Comparison of ENCODE assay signal across 1 fruit fly cellular context in genomic region chr3R:30912402-30912801, dm6.
TF ChIP-seq lines count a peak whose summit lies in the region.

Gene Ptx1, plus strand, starts transcription at chr3R:30912754.

TF ChIP-seq in whole organism, embryonic, 481 proteins besides CTCF, POLR2A, EP300 and RAD21 (continued from another document and continues in another):
- no peak for TF ChIP-seq pb (GFP tag; optimal IDR thresholded peaks at IDR 0.05; lab: Kevin White, UChicago)
- no peak for TF ChIP-seq NFAT (GFP tag; IDR thresholded peaks at IDR 0.05; lab: Robert Waterston, UW)
- no peak for TF ChIP-seq Neu2 (GFP tag; optimal IDR thresholded peaks at IDR 0.05; lab: Kevin White, UChicago; ENCODE audit: borderline replicate concordance)
- TF ChIP-seq bowl (GFP tag; IDR thresholded peaks at IDR 0.05; lab: Robert Waterston, UW) = no peak; the same call in 1 of the 2 replicates
- TF ChIP-seq ash1 (GFP tag; optimal IDR thresholded peaks at IDR 0.05; lab: Kevin White, UChicago) = peak; percentile 44
- no peak for TF ChIP-seq gsb (GFP tag; IDR thresholded peaks at IDR 0.05; lab: Robert Waterston, UW)
- no peak for TF ChIP-seq CG10565 (GFP tag; optimal IDR thresholded peaks at IDR 0.05; lab: Kevin White, UChicago)
- peak; percentile 92 for TF ChIP-seq Nf-YA (GFP tag; IDR thresholded peaks at IDR 0.05; lab: Robert Waterston, UW)
- TF ChIP-seq trh (GFP tag; optimal IDR thresholded peaks at IDR 0.05; lab: Kevin White, UChicago) = no peak
- TF ChIP-seq CG6689 (GFP tag; IDR thresholded peaks at IDR 0.05; lab: Robert Waterston, UW) = no peak
- TF ChIP-seq CG17568 (GFP tag; optimal IDR thresholded peaks at IDR 0.05; lab: Kevin White, UChicago) = no peak
- TF ChIP-seq CG3726 (GFP tag; IDR thresholded peaks at IDR 0.05; lab: Robert Waterston, UW) = no peak
- peak; percentile 58 for TF ChIP-seq twi (tag; optimal IDR thresholded peaks at IDR 0.05; lab: Kevin White, UChicago)
- no peak for TF ChIP-seq odd (GFP tag; optimal IDR thresholded peaks at IDR 0.05; lab: Kevin White, UChicago)
- TF ChIP-seq zfh1 (GFP tag; IDR thresholded peaks at IDR 0.05; lab: Robert Waterston, UW) = peak; percentile 60; the same call in 2 of the 3 replicates
- TF ChIP-seq CG10431 (GFP tag; optimal IDR thresholded peaks at IDR 0.05; lab: Kevin White, UChicago) = no peak
- TF ChIP-seq kay (GFP tag; optimal IDR thresholded peaks at IDR 0.05; lab: Kevin White, UChicago) = no peak
- no peak for TF ChIP-seq CG17361 (GFP tag; IDR thresholded peaks at IDR 0.05; lab: Robert Waterston, UW)
- TF ChIP-seq ems (GFP tag; optimal IDR thresholded peaks at IDR 0.05; lab: Kevin White, UChicago) = no peak
- no peak for TF ChIP-seq Fer3 (tag; optimal IDR thresholded peaks at IDR 0.05; lab: Kevin White, UChicago)
- no peak for TF ChIP-seq run (tag; optimal IDR thresholded peaks at IDR 0.05; lab: Kevin White, UChicago)
- no peak for TF ChIP-seq Mad (GFP tag; optimal IDR thresholded peaks at IDR 0.05; lab: Kevin White, UChicago)
- TF ChIP-seq CG11695 (GFP tag; IDR thresholded peaks at IDR 0.05; lab: Robert Waterston, UW) = 0 out of 3 replicates have a peak, but pooled peaks have one; percentile 36
- TF ChIP-seq cg (GFP tag; optimal IDR thresholded peaks at IDR 0.05; lab: Kevin White, UChicago) = peak; percentile 58
- TF ChIP-seq salm (tag; optimal IDR thresholded peaks at IDR 0.05; lab: Kevin White, UChicago) = no peak
- TF ChIP-seq jigr1 (GFP tag; IDR thresholded peaks at IDR 0.05; lab: Robert Waterston, UW) = no peak
- TF ChIP-seq CG7745 (tag; optimal IDR thresholded peaks at IDR 0.05; lab: Kevin White, UChicago) = no peak
- peak; percentile 34 for TF ChIP-seq CG12071 (GFP tag; optimal IDR thresholded peaks at IDR 0.05; lab: Kevin White, UChicago)
- TF ChIP-seq amos (GFP tag; IDR thresholded peaks at IDR 0.05; lab: Robert Waterston, UW; ENCODE audit: partially characterized antibody) = peak; percentile 40; the same call in 1 of the 2 replicates
- no peak for TF ChIP-seq chif (GFP tag; optimal IDR thresholded peaks at IDR 0.05; lab: Kevin White, UChicago)
- TF ChIP-seq CG13624 (GFP tag; optimal IDR thresholded peaks at IDR 0.05; lab: Kevin White, UChicago) = peak; percentile 3
- peak; percentile 96 for TF ChIP-seq GATAe (GFP tag; conservative IDR thresholded peaks at IDR 0.05; lab: Robert Waterston, UW)
- TF ChIP-seq pros (GFP tag; optimal IDR thresholded peaks at IDR 0.05; lab: Kevin White, UChicago) = peak; percentile 37
- no peak for TF ChIP-seq CG9797 (GFP tag; optimal IDR thresholded peaks at IDR 0.05; lab: Kevin White, UChicago)
- TF ChIP-seq HLH4C (GFP tag; IDR thresholded peaks at IDR 0.05; lab: Robert Waterston, UW; ENCODE audit: partially characterized antibody) = peak; percentile 53; the same call in 1 of the 3 replicates
- TF ChIP-seq CG43689 (GFP tag; IDR thresholded peaks at IDR 0.05; lab: Robert Waterston, UW) = no peak
- no peak for TF ChIP-seq CG11085 (GFP tag; IDR thresholded peaks at IDR 0.05; lab: Robert Waterston, UW)
- TF ChIP-seq ab (GFP tag; optimal IDR thresholded peaks at IDR 0.05; lab: Kevin White, UChicago) = no peak
- TF ChIP-seq YL-1 (GFP tag; optimal IDR thresholded peaks at IDR 0.05; lab: Kevin White, UChicago) = no peak
- TF ChIP-seq Nf-YB (GFP tag; optimal IDR thresholded peaks at IDR 0.05; lab: Kevin White, UChicago) = peak; percentile 98
- no peak for TF ChIP-seq dmrt99B (tag; optimal IDR thresholded peaks at IDR 0.05; lab: Kevin White, UChicago)
- TF ChIP-seq CHES-1-like (GFP tag; optimal IDR thresholded peaks at IDR 0.05; lab: Kevin White, UChicago) = no peak
- TF ChIP-seq Sox102F (GFP tag; optimal IDR thresholded peaks at IDR 0.05; lab: Kevin White, UChicago) = no peak
- no peak for TF ChIP-seq vfl (GFP tag; optimal IDR thresholded peaks at IDR 0.05; lab: Kevin White, UChicago)
- TF ChIP-seq schlank (tag; optimal IDR thresholded peaks at IDR 0.05; lab: Kevin White, UChicago) = no peak
- no peak for TF ChIP-seq da (GFP tag; optimal IDR thresholded peaks at IDR 0.05; lab: Kevin White, UChicago)
- TF ChIP-seq eyg (GFP tag; optimal IDR thresholded peaks at IDR 0.05; lab: Kevin White, UChicago) = no peak
- TF ChIP-seq CG4707 (GFP tag; optimal IDR thresholded peaks at IDR 0.05; lab: Kevin White, UChicago) = no peak
- TF ChIP-seq fd3F (GFP tag; optimal IDR thresholded peaks at IDR 0.05; lab: Kevin White, UChicago) = no peak
- no peak for TF ChIP-seq gt (GFP tag; IDR thresholded peaks at IDR 0.05; lab: Robert Waterston, UW)
- TF ChIP-seq zf30C (GFP tag; optimal IDR thresholded peaks at IDR 0.05; lab: Kevin White, UChicago) = peak; percentile 2
- no peak for TF ChIP-seq CG31224 (GFP tag; IDR thresholded peaks at IDR 0.05; lab: Robert Waterston, UW)
- TF ChIP-seq ase (GFP tag; IDR thresholded peaks at IDR 0.05; lab: Robert Waterston, UW) = no peak
- no peak for TF ChIP-seq Dp (GFP tag; optimal IDR thresholded peaks at IDR 0.05; lab: Kevin White, UChicago)
- TF ChIP-seq Sry-δ (GFP tag; optimal IDR thresholded peaks at IDR 0.05; lab: Kevin White, UChicago) = no peak
- no peak for TF ChIP-seq CG6654 (GFP tag; optimal IDR thresholded peaks at IDR 0.05; lab: Kevin White, UChicago)
- no peak for TF ChIP-seq cas (GFP tag; IDR thresholded peaks at IDR 0.05; lab: Robert Waterston, UW)
- TF ChIP-seq lbe (GFP tag; optimal IDR thresholded peaks at IDR 0.05; lab: Kevin White, UChicago) = no peak
- no peak for TF ChIP-seq Atf3 (GFP tag; optimal IDR thresholded peaks at IDR 0.05; lab: Kevin White, UChicago)
- TF ChIP-seq cad (GFP tag; optimal IDR thresholded peaks at IDR 0.05; lab: Kevin White, UChicago) = peak; percentile 22
- no peak for TF ChIP-seq CG17359 (tag; optimal IDR thresholded peaks at IDR 0.05; lab: Kevin White, UChicago)
- no peak for TF ChIP-seq zfh2 (GFP tag; optimal IDR thresholded peaks at IDR 0.05; lab: Kevin White, UChicago)
- TF ChIP-seq CoRest (tag; optimal IDR thresholded peaks at IDR 0.05; lab: Kevin White, UChicago) = peak; percentile 79
- no peak for TF ChIP-seq slou (GFP tag; optimal IDR thresholded peaks at IDR 0.05; lab: Kevin White, UChicago)
- TF ChIP-seq dimm (GFP tag; IDR thresholded peaks at IDR 0.05; lab: Robert Waterston, UW) = no peak
- TF ChIP-seq CG8290 (GFP tag; optimal IDR thresholded peaks at IDR 0.05; lab: Kevin White, UChicago) = no peak
- peak in 1 of 2 experiments; percentile 28 for TF ChIP-seq CG8290 (tag; optimal IDR thresholded peaks at IDR 0.05; lab: Kevin White, UChicago)
- no peak for TF ChIP-seq Eip74EF (GFP tag; optimal IDR thresholded peaks at IDR 0.05; lab: Kevin White, UChicago)
- no peak for TF ChIP-seq CG12659 (GFP tag; optimal IDR thresholded peaks at IDR 0.05; lab: Kevin White, UChicago)
- TF ChIP-seq peb (GFP tag; IDR thresholded peaks at IDR 0.05; lab: Robert Waterston, UW) = no peak
- no peak for TF ChIP-seq tx (GFP tag; optimal IDR thresholded peaks at IDR 0.05; lab: Kevin White, UChicago)
- TF ChIP-seq CG13296 (GFP tag; optimal IDR thresholded peaks at IDR 0.05; lab: Kevin White, UChicago) = no peak
- TF ChIP-seq phol (tag; optimal IDR thresholded peaks at IDR 0.05; lab: Kevin White, UChicago) = peak; percentile 88
- TF ChIP-seq ssp (GFP tag; IDR thresholded peaks at IDR 0.05; lab: Robert Waterston, UW) = no peak
- TF ChIP-seq CG17912 (GFP tag; optimal IDR thresholded peaks at IDR 0.05; lab: Kevin White, UChicago) = no peak
- no peak for TF ChIP-seq CG32772 (GFP tag; IDR thresholded peaks at IDR 0.05; lab: Robert Waterston, UW)
- no peak for TF ChIP-seq CG8944 (GFP tag; optimal IDR thresholded peaks at IDR 0.05; lab: Kevin White, UChicago)
- TF ChIP-seq CG11560 (tag; IDR thresholded peaks at IDR 0.05; lab: Robert Waterston, UW) = no peak
- no peak for TF ChIP-seq CG8924 (tag; optimal IDR thresholded peaks at IDR 0.05; lab: Kevin White, UChicago)
- 0 out of 2 replicates have a peak, but pooled peaks have one; percentile 26 for TF ChIP-seq sob (GFP tag; IDR thresholded peaks at IDR 0.05; lab: Robert Waterston, UW)
- TF ChIP-seq h (optimal IDR thresholded peaks at IDR 0.05; lab: Kevin White, UChicago) = no peak
- peak; percentile 65 for TF ChIP-seq CG13287 (GFP tag; IDR thresholded peaks at IDR 0.05; lab: Robert Waterston, UW; ENCODE audit: partially characterized antibody)
- no peak for TF ChIP-seq E2f2 (GFP tag; IDR thresholded peaks at IDR 0.05; lab: Robert Waterston, UW)
- TF ChIP-seq CG4360 (GFP tag; IDR thresholded peaks at IDR 0.05; lab: Robert Waterston, UW) = no peak
- TF ChIP-seq CG18262 (tag; optimal IDR thresholded peaks at IDR 0.05; lab: Kevin White, UChicago) = no peak
- no peak for TF ChIP-seq D19A (tag; optimal IDR thresholded peaks at IDR 0.05; lab: Kevin White, UChicago)
- no peak for TF ChIP-seq dysf (GFP tag; IDR thresholded peaks at IDR 0.05; lab: Robert Waterston, UW)
- no peak for TF ChIP-seq HLH54F (GFP tag; optimal IDR thresholded peaks at IDR 0.05; lab: Kevin White, UChicago)
- no peak for TF ChIP-seq otp (GFP tag; IDR thresholded peaks at IDR 0.05; lab: Robert Waterston, UW)
- no peak for TF ChIP-seq H2.0 (GFP tag; IDR thresholded peaks at IDR 0.05; lab: Robert Waterston, UW)
- no peak for TF ChIP-seq CG8765 (GFP tag; IDR thresholded peaks at IDR 0.05; lab: Robert Waterston, UW)
- TF ChIP-seq fu2 (GFP tag; optimal IDR thresholded peaks at IDR 0.05; lab: Kevin White, UChicago) = no peak
- no peak for TF ChIP-seq az2 (GFP tag; optimal IDR thresholded peaks at IDR 0.05; lab: Kevin White, UChicago)
- no peak for TF ChIP-seq Hr3 (GFP tag; optimal IDR thresholded peaks at IDR 0.05; lab: Kevin White, UChicago)
- TF ChIP-seq CG17829 (tag; optimal IDR thresholded peaks at IDR 0.05; lab: Kevin White, UChicago) = peak; percentile 40
- TF ChIP-seq CG18764 (GFP tag; optimal IDR thresholded peaks at IDR 0.05; lab: Kevin White, UChicago) = no peak
- TF ChIP-seq CG4617 (GFP tag; optimal IDR thresholded peaks at IDR 0.05; lab: Kevin White, UChicago; ENCODE audit: borderline replicate concordance) = no peak
- TF ChIP-seq abd-A (tag; optimal IDR thresholded peaks at IDR 0.05; lab: Kevin White, UChicago) = peak; percentile 16
- TF ChIP-seq CG7987 (GFP tag; optimal IDR thresholded peaks at IDR 0.05; lab: Kevin White, UChicago) = no peak
- no peak for TF ChIP-seq klu (GFP tag; IDR thresholded peaks at IDR 0.05; lab: Robert Waterston, UW)
- TF ChIP-seq CG17802 (tag; optimal IDR thresholded peaks at IDR 0.05; lab: Kevin White, UChicago) = no peak
- no peak for TF ChIP-seq gem (tag; optimal IDR thresholded peaks at IDR 0.05; lab: Kevin White, UChicago)
- no peak for TF ChIP-seq CG5245 (GFP tag; optimal IDR thresholded peaks at IDR 0.05; lab: Kevin White, UChicago)
- TF ChIP-seq lmd (GFP tag; IDR thresholded peaks at IDR 0.05; lab: Robert Waterston, UW) = no peak
- no peak for TF ChIP-seq cato (GFP tag; optimal IDR thresholded peaks at IDR 0.05; lab: Kevin White, UChicago; ENCODE audit: borderline replicate concordance)
- no peak for TF ChIP-seq Poxn (GFP tag; IDR thresholded peaks at IDR 0.05; lab: Robert Waterston, UW)
- no peak for TF ChIP-seq Dref (GFP tag; IDR thresholded peaks at IDR 0.05; lab: Robert Waterston, UW)
- no peak for TF ChIP-seq Xbp1 (GFP tag; optimal IDR thresholded peaks at IDR 0.05; lab: Kevin White, UChicago)
- TF ChIP-seq Drgx (GFP tag; IDR thresholded peaks at IDR 0.05; lab: Robert Waterston, UW) = peak; percentile 24; the same call in 1 of the 2 replicates
- TF ChIP-seq Hand (GFP tag; optimal IDR thresholded peaks at IDR 0.05; lab: Kevin White, UChicago) = no peak
- peak; percentile 83; the same call in 1 of the 3 replicates for TF ChIP-seq CG2199 (GFP tag; IDR thresholded peaks at IDR 0.05; lab: Robert Waterston, UW)
- TF ChIP-seq Aef1 (GFP tag; IDR thresholded peaks at IDR 0.05; lab: Robert Waterston, UW) = no peak
- TF ChIP-seq CG1233 (GFP tag; optimal IDR thresholded peaks at IDR 0.05; lab: Kevin White, UChicago) = no peak
- TF ChIP-seq yki (optimal IDR thresholded peaks at IDR 0.05; lab: Kevin White, UChicago) = peak; percentile 74
- no peak for TF ChIP-seq CG17385 (GFP tag; optimal IDR thresholded peaks at IDR 0.05; lab: Kevin White, UChicago)
- no peak for TF ChIP-seq jing (GFP tag; optimal IDR thresholded peaks at IDR 0.05; lab: Kevin White, UChicago)
- no peak for TF ChIP-seq Spps (tag; optimal IDR thresholded peaks at IDR 0.05; lab: Kevin White, UChicago)
- no peak for TF ChIP-seq CG8281 (tag; optimal IDR thresholded peaks at IDR 0.05; lab: Kevin White, UChicago)
- TF ChIP-seq unpg (GFP tag; optimal IDR thresholded peaks at IDR 0.05; lab: Kevin White, UChicago) = no peak
- TF ChIP-seq CG15514 (GFP tag; optimal IDR thresholded peaks at IDR 0.05; lab: Kevin White, UChicago) = no peak
- no peak; the same call in 1 of the 2 replicates for TF ChIP-seq Xrp1 (GFP tag; IDR thresholded peaks at IDR 0.05; lab: Robert Waterston, UW)
- peak; percentile 62; the same call in 1 of the 2 replicates for TF ChIP-seq CG32767 (GFP tag; IDR thresholded peaks at IDR 0.05; lab: Robert Waterston, UW)
- no peak for TF ChIP-seq CG12219 (GFP tag; optimal IDR thresholded peaks at IDR 0.05; lab: Kevin White, UChicago)
- TF ChIP-seq Dbx (GFP tag; IDR thresholded peaks at IDR 0.05; lab: Robert Waterston, UW) = peak; percentile 50; the same call in 2 of the 3 replicates
- TF ChIP-seq Dll (GFP tag; IDR thresholded peaks at IDR 0.05; lab: Robert Waterston, UW; ENCODE audit: partially characterized antibody) = peak; percentile 53; the same call in 2 of the 4 replicates
- TF ChIP-seq nerfin-2 (GFP tag; IDR thresholded peaks at IDR 0.05; lab: Robert Waterston, UW; ENCODE audit: partially characterized antibody) = peak; percentile 50; the same call in 1 of the 2 replicates
- TF ChIP-seq CG12236 (GFP tag; optimal IDR thresholded peaks at IDR 0.05; lab: Kevin White, UChicago) = no peak
- no peak for TF ChIP-seq ato (GFP tag; IDR thresholded peaks at IDR 0.05; lab: Robert Waterston, UW; ENCODE audit: partially characterized antibody)
- peak; percentile 69 for TF ChIP-seq Deaf1 (tag; optimal IDR thresholded peaks at IDR 0.05; lab: Kevin White, UChicago)
- no peak for TF ChIP-seq CG7271 (tag; optimal IDR thresholded peaks at IDR 0.05; lab: Kevin White, UChicago)
- TF ChIP-seq Chrac-16 (GFP tag; optimal IDR thresholded peaks at IDR 0.05; lab: Kevin White, UChicago) = peak; percentile 2
- TF ChIP-seq Adf1 (GFP tag; IDR thresholded peaks at IDR 0.05; lab: Robert Waterston, UW) = peak; percentile 76
- TF ChIP-seq Awh (GFP tag; IDR thresholded peaks at IDR 0.05; lab: Robert Waterston, UW) = no peak
- no peak for TF ChIP-seq CG9437 (GFP tag; optimal IDR thresholded peaks at IDR 0.05; lab: Kevin White, UChicago)
- TF ChIP-seq CG8388 (GFP tag; optimal IDR thresholded peaks at IDR 0.05; lab: Kevin White, UChicago) = no peak
- no peak for TF ChIP-seq lilli (GFP tag; optimal IDR thresholded peaks at IDR 0.05; lab: Kevin White, UChicago)
